Worm (Caenorhabditis elegans): ENCODE measurements around the gene F32A5.4.

The F32A5.4 gene

DNA sequence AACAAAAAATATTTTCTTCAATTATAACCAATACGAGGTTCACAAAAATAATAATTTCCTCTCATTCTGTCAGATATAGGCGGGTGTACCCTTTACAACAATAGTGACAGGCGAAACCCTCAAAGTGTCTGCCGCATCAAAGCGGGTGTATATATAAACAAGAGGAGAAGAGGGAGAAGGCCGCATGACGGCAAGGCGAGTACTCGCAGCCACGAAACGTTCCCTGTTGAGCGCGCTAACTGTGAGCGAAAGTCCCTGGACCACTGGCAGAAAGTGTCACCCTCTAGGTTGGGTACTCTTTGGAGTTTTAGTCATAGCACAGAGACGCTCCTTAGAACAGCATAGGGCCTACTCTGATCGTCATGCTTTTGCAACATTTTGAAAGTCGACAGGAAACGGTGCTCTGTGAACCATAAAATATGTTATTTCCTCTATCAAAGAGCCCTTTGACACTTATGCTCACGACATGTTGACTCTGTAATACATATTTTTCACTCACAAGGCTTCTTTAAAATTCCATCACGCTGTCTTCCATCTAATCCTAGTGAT lies 28.8 kb upstream of the F32A5.4 start, which contains the start of gene pcrg-1 (continued):
- TF ChIP-seq nhr-43 (tag; optimal IDR thresholded peaks at IDR 0.05; ENCODE audit: poor library complexity, severe bottlenecking), result peak; percentile 78
- TF ChIP-seq ama-1 (optimal IDR thresholded peaks at IDR 0.05), result no peak
- no peak for TF ChIP-seq fos-1 (tag; optimal IDR thresholded peaks at IDR 0.05)

DNA sequence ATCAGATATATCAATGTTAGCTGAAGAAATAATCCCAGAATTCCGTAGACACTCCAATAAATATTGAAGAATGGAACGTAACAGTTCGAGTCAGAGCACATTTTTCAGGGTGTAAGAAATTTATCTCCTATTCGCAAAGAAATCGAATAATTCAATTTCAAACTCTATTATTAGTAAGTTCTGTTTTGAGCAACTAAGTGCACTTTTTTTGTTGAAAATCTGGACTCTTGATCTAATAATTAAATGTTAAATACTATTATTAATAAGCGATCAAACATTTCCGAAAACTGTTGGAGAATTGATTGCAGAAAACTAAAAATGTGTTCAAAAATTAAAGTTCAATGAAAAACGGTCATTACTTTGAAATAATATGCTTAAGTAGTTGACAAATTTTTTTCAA lies 25.8 kb upstream of the F32A5.4 start, which contains the start of gene srd-56:
Gene srd-56 (minus strand): TSS at position 101 of the 400 bp plus-strand sequence.
- TF ChIP-seq nhr-23 (tag; optimal IDR thresholded peaks at IDR 0.05), result no peak
- TF ChIP-seq nhr-28 (tag; optimal IDR thresholded peaks at IDR 0.05), result no peak
- no peak for TF ChIP-seq zag-1 (tag; optimal IDR thresholded peaks at IDR 0.05)
- no peak for TF ChIP-seq nhr-43 (tag; optimal IDR thresholded peaks at IDR 0.05; ENCODE audit: poor library complexity, severe bottlenecking)
- TF ChIP-seq nhr-76 (tag; optimal IDR thresholded peaks at IDR 0.05), result no peak
- no peak for TF ChIP-seq egl-27 (tag; optimal IDR thresholded peaks at IDR 0.05)
- no peak for TF ChIP-seq skn-1 (tag; optimal IDR thresholded peaks at IDR 0.05)
- TF ChIP-seq ama-1 (optimal IDR thresholded peaks at IDR 0.05), result no peak
- no peak for TF ChIP-seq ceh-28 (tag; optimal IDR thresholded peaks at IDR 0.05)
- TF ChIP-seq tbx-2 (tag; optimal IDR thresholded peaks at IDR 0.05), result no peak
- no peak for TF ChIP-seq nhr-12 (tag; optimal IDR thresholded peaks at IDR 0.05)
- TF ChIP-seq mdl-1 (tag; optimal IDR thresholded peaks at IDR 0.05), result no peak
- no peak for TF ChIP-seq pha-4 (tag; optimal IDR thresholded peaks at IDR 0.05)
- TF ChIP-seq daf-12 (tag; optimal IDR thresholded peaks at IDR 0.05), result no peak
- no peak for TF ChIP-seq unc-62 (GFP tag; optimal IDR thresholded peaks at IDR 0.05)
- no peak for TF ChIP-seq aly-2 (tag; optimal IDR thresholded peaks at IDR 0.05)
- no peak for TF ChIP-seq nhr-237 (tag; optimal IDR thresholded peaks at IDR 0.05)
- TF ChIP-seq nhr-25 (tag; optimal IDR thresholded peaks at IDR 0.05), result no peak
- no peak for TF ChIP-seq ceh-9 (tag; optimal IDR thresholded peaks at IDR 0.05)
- no peak for TF ChIP-seq fos-1 (tag; optimal IDR thresholded peaks at IDR 0.05)

DNA sequence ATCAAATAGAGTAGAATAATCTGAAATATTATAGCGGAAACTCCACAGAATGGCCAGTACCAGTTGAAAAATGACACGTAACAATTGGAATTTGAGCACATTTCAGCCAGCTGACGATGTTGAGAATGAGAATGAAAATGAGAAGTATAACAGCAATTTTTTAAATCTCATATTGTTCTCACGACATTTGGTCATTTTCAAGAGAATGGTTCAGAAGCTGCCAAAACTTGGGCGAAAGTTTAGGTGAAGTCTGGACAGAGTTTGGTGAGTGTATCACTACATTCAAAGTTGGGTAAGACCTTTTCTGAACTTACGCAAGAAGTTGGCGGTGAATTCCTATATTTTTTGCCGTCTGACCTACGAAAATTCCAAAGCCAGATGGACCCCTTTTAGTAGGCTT lies 24.0 kb upstream of the F32A5.4 start, which contains the start of gene srd-58:
Gene srd-58 (minus strand): TSS at position 101 of the 400 bp plus-strand sequence.
- TF ChIP-seq skn-1 (tag; optimal IDR thresholded peaks at IDR 0.05) (no peak), lin-15B (tag; optimal IDR thresholded peaks at IDR 0.05) (no peak), nhr-67 (tag; optimal IDR thresholded peaks at IDR 0.05) (no peak), elt-1 (tag; optimal IDR thresholded peaks at IDR 0.05) (no peak), nhr-25 (tag; optimal IDR thresholded peaks at IDR 0.05) (no peak), nhr-11 (tag; optimal IDR thresholded peaks at IDR 0.05) (no peak), elt-2 (tag; optimal IDR thresholded peaks at IDR 0.05) (no peak), snpc-4 (tag; optimal IDR thresholded peaks at IDR 0.05) (no peak), mml-1 (tag; optimal IDR thresholded peaks at IDR 0.05) (no peak), ceh-16 (tag; optimal IDR thresholded peaks at IDR 0.05) (no peak), pha-4 (tag; optimal IDR thresholded peaks at IDR 0.05) (no peak), nhr-28 (tag; optimal IDR thresholded peaks at IDR 0.05) (no peak), fkh-2 (tag; optimal IDR thresholded peaks at IDR 0.05) (no peak), ZK546.5 (tag; optimal IDR thresholded peaks at IDR 0.05) (no peak)

DNA sequence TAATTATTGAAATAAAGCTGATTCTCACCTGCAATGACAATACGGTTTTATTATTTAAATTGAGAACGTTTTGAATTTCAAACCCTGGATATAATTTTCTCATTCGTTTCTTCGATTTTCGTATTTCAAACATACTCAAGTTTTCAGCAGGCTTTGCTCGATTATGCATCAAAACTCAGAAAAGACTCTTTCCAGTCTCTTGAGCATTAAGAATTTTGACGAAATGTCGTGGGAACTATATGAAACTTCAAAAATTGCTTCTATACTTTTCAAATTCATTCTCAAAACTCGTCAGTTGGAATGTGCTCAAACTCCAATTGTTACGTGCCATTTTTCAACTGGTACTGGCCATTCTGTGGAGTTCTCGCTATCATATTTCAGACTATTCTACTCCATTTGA lies 23.6 kb upstream of the F32A5.4 start, which contains the start of gene srd-59:
Gene srd-59 (plus strand): TSS at position 301 of the 400 bp plus-strand sequence.
- TF ChIP-seq nhr-11 (tag; optimal IDR thresholded peaks at IDR 0.05) (no peak), lsy-12 (tag; optimal IDR thresholded peaks at IDR 0.05) (no peak), fos-1 (tag; optimal IDR thresholded peaks at IDR 0.05) (no peak), hmg-11 (tag; optimal IDR thresholded peaks at IDR 0.05) (no peak), unc-39 (tag; optimal IDR thresholded peaks at IDR 0.05) (no peak), mdl-1 (tag; optimal IDR thresholded peaks at IDR 0.05) (no peak), snpc-4 (tag; optimal IDR thresholded peaks at IDR 0.05) (no peak), ztf-4 (tag; optimal IDR thresholded peaks at IDR 0.05) (no peak), egl-5 (tag; optimal IDR thresholded peaks at IDR 0.05) (no peak), lin-39 (tag; optimal IDR thresholded peaks at IDR 0.05) (no peak), egl-27 (tag; optimal IDR thresholded peaks at IDR 0.05) (no peak), unc-62 (GFP tag; optimal IDR thresholded peaks at IDR 0.05) (no peak), nhr-237 (tag; optimal IDR thresholded peaks at IDR 0.05) (no peak), nhr-23 (tag; optimal IDR thresholded peaks at IDR 0.05) (no peak), elt-3 (tag; optimal IDR thresholded peaks at IDR 0.05) (no peak), fkh-10 (GFP tag; optimal IDR thresholded peaks at IDR 0.05) (no peak)
